Worm (Caenorhabditis elegans) whole organism, L4 larva: ENCODE data around the gene F32D1.11.

Source experiments
- F10B5.3 ChIP-seq: sonication (generic microtip); optimal IDR thresholded peaks from 2 replicates; lab custom pipeline; 2016; ENCODE audit warnings: mild to moderate bottlenecking, missing genetic modification characterization, missing compliant biosample characterization
- F44E2.7 ChIP-seq: fragments of 200-800 bp; sonication (Bioruptor generic); IDR thresholded peaks from 2 replicates; pipeline ENCODE4 v2.1.2; 2022; ENCODE audit warnings: missing genetic modification characterization, missing compliant biosample characterization
- R02D3.7 ChIP-seq: fragments of 150-350 bp; sonication (generic microtip); optimal IDR thresholded peaks from 3 replicates; lab custom pipeline; 2014; ENCODE audit warnings: missing biosample characterization, missing genetic modification characterization
- T20F7.1 ChIP-seq: fragments of 200-800 bp; sonication (Bioruptor generic); optimal IDR thresholded peaks from 2 replicates; lab custom pipeline; 2018; ENCODE audit warnings: mild to moderate bottlenecking, missing genetic modification characterization, missing compliant biosample characterization
- T26A8.4 ChIP-seq: fragments of 200-800 bp; sonication (Bioruptor generic); IDR thresholded peaks from 2 replicates; pipeline ENCODE4 v1.3.6; 2022; ENCODE audit warnings: missing genetic modification characterization, missing compliant biosample characterization
- Y48G9A.11 ChIP-seq: fragments of 200-800 bp; sonication (Bioruptor generic); IDR thresholded peaks from 2 replicates; pipeline ENCODE4 v1.3.6; 2022; ENCODE audit warnings: missing genetic modification reagents, missing genetic modification characterization, missing compliant biosample characterization
- ZK337.2 ChIP-seq: fragments of 200-800 bp; sonication (Bioruptor generic); IDR thresholded peaks from 2 replicates; pipeline ENCODE4 v1.3.6; 2022; ENCODE audit warnings: missing genetic modification reagents, missing genetic modification characterization, missing compliant biosample characterization
- aha-1 ChIP-seq: fragments of 150-350 bp; peaks from one replicate; lab custom pipeline; 2014; ENCODE audit warnings: missing biosample characterization, missing genetic modification characterization
- aly-2 ChIP-seq: sonication (generic microtip); optimal IDR thresholded peaks from 2 replicates; lab custom pipeline; 2018; ENCODE audit warnings: missing biosample characterization, missing genetic modification characterization
- ama-1 ChIP-seq: fragments of 150-350 bp; optimal IDR thresholded peaks from 2 replicates; lab custom pipeline; 2014; ENCODE audit warnings: inconsistent platforms, mixed read lengths
- cey-2 ChIP-seq: sonication (generic microtip); optimal IDR thresholded peaks from 3 replicates; lab custom pipeline; 2017; ENCODE audit warnings: missing genetic modification characterization, mild to moderate bottlenecking, missing compliant biosample characterization, antibody characterized with exemption, borderline replicate concordance; ENCODE audit not compliant: insufficient read depth
- dpl-1 ChIP-seq: fragments of 150-350 bp; optimal IDR thresholded peaks from 2 replicates; lab custom pipeline; 2014; ENCODE audit warnings: missing biosample characterization, missing genetic modification reagents, missing genetic modification characterization
- duxl-1 ChIP-seq: sonication (generic microtip); optimal IDR thresholded peaks from 2 replicates; lab custom pipeline; 2016; ENCODE audit warnings: mild to moderate bottlenecking, missing genetic modification characterization, moderate library complexity, missing compliant biosample characterization; ENCODE audit not compliant: poor library complexity
- dve-1 ChIP-seq: sonication (generic microtip); optimal IDR thresholded peaks from 2 replicates; lab custom pipeline; 2017; ENCODE audit warnings: antibody characterized with exemption, mild to moderate bottlenecking, missing genetic modification characterization, missing compliant biosample characterization; ENCODE audit not compliant: insufficient read depth
- egl-27 ChIP-seq: sonication (generic microtip); optimal IDR thresholded peaks from 3 replicates; lab custom pipeline; 2017; ENCODE audit warnings: missing biosample characterization, missing genetic modification reagents, missing genetic modification characterization
- fos-1 ChIP-seq: fragments of 150-350 bp; optimal IDR thresholded peaks from 2 replicates; lab custom pipeline; 2014; ENCODE audit warnings: missing biosample characterization, missing genetic modification characterization
- hlh-11 ChIP-seq: fragments of 200-800 bp; sonication (Bioruptor generic); optimal IDR thresholded peaks from 2 replicates; lab custom pipeline; 2018; ENCODE audit warnings: mild to moderate bottlenecking, missing genetic modification characterization, missing compliant biosample characterization
- hlh-30 ChIP-seq: sonication (generic microtip); optimal IDR thresholded peaks from 2 replicates; lab custom pipeline; 2017; ENCODE audit warnings: antibody characterized with exemption, mild to moderate bottlenecking, missing genetic modification characterization, missing compliant biosample characterization; ENCODE audit not compliant: insufficient read depth
- hmg-1.1 ChIP-seq: fragments of 200-800 bp; sonication (Bioruptor generic); IDR thresholded peaks from 2 replicates; pipeline ENCODE4 v1.3.6; 2022; ENCODE audit warnings: missing genetic modification reagents, missing genetic modification characterization, missing compliant biosample characterization
- lin-15B ChIP-seq: fragments of 150-350 bp; sonication (generic microtip); optimal IDR thresholded peaks from 3 replicates; lab custom pipeline; 2014; ENCODE audit warnings: missing biosample characterization, missing genetic modification characterization
- lin-29 ChIP-seq: fragments of 200-800 bp; sonication (Bioruptor generic); IDR thresholded peaks from 2 replicates; pipeline ENCODE4 v1.3.6; 2022; ENCODE audit warnings: missing genetic modification reagents, missing genetic modification characterization, missing compliant biosample characterization
- lin-38 ChIP-seq: fragments of 200-800 bp; sonication (Bioruptor generic); IDR thresholded peaks from 2 replicates; pipeline ENCODE4 v1.3.6; 2022; ENCODE audit warnings: missing genetic modification reagents, missing genetic modification characterization, missing compliant biosample characterization
- lsy-2 ChIP-seq, 2 experiments: fragments of 150-350 bp in 1 of 2; sonication (generic microtip) in 1 of 2; optimal IDR thresholded peaks; 2 replicates each; lab custom pipeline; 2014 to 2017; ENCODE audit warnings: missing biosample characterization in 2 of 2, missing genetic modification characterization in 2 of 2
- madf-5 ChIP-seq, 2 experiments: fragments of 200-800 bp; sonication (Bioruptor generic); IDR thresholded peaks; 2 replicates each; pipeline ENCODE4 v1.3.6; 2022; ENCODE audit warnings: missing compliant biosample characterization in 2 of 2, missing genetic modification characterization in 2 of 2
- mdt-29 ChIP-seq: fragments of 200-800 bp; sonication (Bioruptor generic); IDR thresholded peaks from 2 replicates; pipeline ENCODE4 v1.3.6; 2022; ENCODE audit warnings: missing genetic modification reagents, missing genetic modification characterization, missing compliant biosample characterization
- mes-2 ChIP-seq: sonication (generic microtip); optimal IDR thresholded peaks from 2 replicates; lab custom pipeline; 2016; ENCODE audit warnings: missing genotype, mild to moderate bottlenecking, missing genetic modification characterization, missing compliant biosample characterization; ENCODE audit not compliant: poor library complexity, severe bottlenecking
- mxl-2 ChIP-seq: fragments of 200-800 bp; sonication (Bioruptor generic); conservative IDR thresholded peaks from 2 replicates; pipeline ENCODE4 v1.3.6; 2022; ENCODE audit warnings: missing genetic modification reagents, missing genetic modification characterization, missing compliant biosample characterization
- nhr-11 ChIP-seq: fragments of 150-350 bp; optimal IDR thresholded peaks from 2 replicates; lab custom pipeline; 2014; ENCODE audit warnings: missing biosample characterization, missing genetic modification characterization
- nhr-25 ChIP-seq: sonication (generic microtip); optimal IDR thresholded peaks from 2 replicates; lab custom pipeline; 2017; ENCODE audit warnings: missing genetic modification characterization, mild to moderate bottlenecking, missing compliant biosample characterization, antibody characterized with exemption, moderate library complexity, borderline replicate concordance; ENCODE audit not compliant: insufficient read depth
- nhr-42 ChIP-seq: fragments of 200-800 bp; sonication (Bioruptor generic); IDR thresholded peaks from 2 replicates; pipeline ENCODE4 v1.3.6; 2022; ENCODE audit warnings: missing genetic modification characterization, missing compliant biosample characterization
- nhr-6 ChIP-seq: fragments of 150-350 bp; optimal IDR thresholded peaks from 2 replicates; lab custom pipeline; 2014; ENCODE audit warnings: missing biosample characterization, missing genetic modification characterization
- pha-4 ChIP-seq, 2 experiments: fragments of 150-350 bp in 1 of 2; fragments of 200-800 bp in 1 of 2; sonication (Bioruptor generic) in 1 of 2; IDR thresholded peaks in 1 of 2; optimal IDR thresholded peaks in 1 of 2; 2 replicates each; pipeline versions ENCODE4 v1.3.6 to Lab custom; 2014 to 2022; ENCODE audit warnings: missing genetic modification characterization in 2 of 2, missing genetic modification reagents in 2 of 2, missing biosample characterization in 1 of 2, missing compliant biosample characterization in 1 of 2
- set-16 ChIP-seq: fragments of 200-800 bp; sonication (Bioruptor generic); IDR thresholded peaks from 2 replicates; pipeline ENCODE4 v1.3.6; 2022; ENCODE audit warnings: missing genetic modification reagents, missing genetic modification characterization, missing compliant biosample characterization
- spr-1 ChIP-seq: sonication (generic microtip); optimal IDR thresholded peaks from 2 replicates; lab custom pipeline; 2016; ENCODE audit warnings: mild to moderate bottlenecking, missing genetic modification characterization, missing compliant biosample characterization
- spr-3 ChIP-seq: fragments of 200-800 bp; sonication (Bioruptor generic); optimal IDR thresholded peaks from 2 replicates; lab custom pipeline; 2018; ENCODE audit warnings: mild to moderate bottlenecking, missing genetic modification characterization, missing compliant biosample characterization
- tag-97 ChIP-seq: fragments of 200-800 bp; sonication (Bioruptor generic); IDR thresholded peaks from 2 replicates; pipeline ENCODE4 v1.3.6; 2022; ENCODE audit warnings: missing genetic modification characterization, missing compliant biosample characterization
- unc-39 ChIP-seq: sonication (generic microtip); optimal IDR thresholded peaks from 2 replicates; lab custom pipeline; 2017; ENCODE audit warnings: missing biosample characterization, missing genetic modification characterization
- unc-62 ChIP-seq, 3 experiments: fragments of 150-350 bp in 1 of 3; sonication (generic microtip); optimal IDR thresholded peaks in 2 of 3; peaks in 1 of 3; 1 replicate in 1 of 3; 2 replicates in 2 of 3; lab custom pipeline; 2014 to 2017; ENCODE audit warnings: missing biosample characterization in 3 of 3, missing genetic modification characterization in 3 of 3, missing genetic modification reagents in 3 of 3, missing genotype in 1 of 3
- ztf-7 ChIP-seq: fragments of 150-350 bp; optimal IDR thresholded peaks from 2 replicates; lab custom pipeline; 2014; ENCODE audit warnings: missing biosample characterization, missing genetic modification characterization

Gene F32D1.11

DNA sequence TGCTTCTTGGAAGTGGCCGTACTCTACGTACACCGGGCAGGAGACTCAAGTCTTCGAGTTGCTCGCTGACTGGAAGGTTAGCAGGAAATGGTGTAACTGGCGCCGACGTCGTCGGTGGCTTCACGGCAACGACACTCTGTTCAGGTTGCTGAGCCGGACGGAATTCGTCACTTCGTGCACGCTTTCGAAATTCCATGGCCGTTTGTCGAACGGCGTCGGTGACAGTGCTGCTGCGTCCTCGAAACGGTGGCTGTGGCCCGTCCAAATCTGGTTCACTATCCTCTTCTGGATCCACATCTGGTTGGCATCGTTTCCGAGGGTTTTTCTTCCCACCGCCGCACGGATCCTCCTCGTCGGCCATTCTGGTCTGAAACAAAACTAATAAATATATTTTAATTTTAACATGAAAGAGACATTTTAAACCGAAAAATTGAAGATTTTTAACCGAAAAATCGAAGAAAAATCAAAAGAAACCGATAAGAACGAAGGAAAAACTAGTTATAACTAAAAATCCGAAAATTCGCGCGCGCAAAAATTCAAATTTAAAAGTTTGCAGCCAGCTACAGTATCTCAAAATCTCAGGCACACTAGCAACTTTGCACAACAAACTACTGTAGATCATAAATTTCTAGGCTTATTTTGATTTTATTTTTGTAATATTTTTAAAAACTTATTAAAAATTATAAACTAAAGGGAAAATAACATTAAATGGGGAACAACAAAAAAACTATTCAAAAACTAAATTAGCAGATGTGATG is 9.6 kb upstream of the F32D1.11 start, which contains the start of gene F32D1.7 (continued):
- TF ChIP-seq ztf-7 (tag; lab: Kevin White, UChicago) (no peak), set-16 (GFP tag; lab: Robert Waterston, UW) (peak; percentile 53; the same call in 1 of the 2 replicates), T26A8.4 (no peak), tag-97 (GFP tag; lab: Robert Waterston, UW) (no peak), nhr-11 (tag; lab: Kevin White, UChicago) (no peak), mxl-2 (GFP tag; lab: Robert Waterston, UW) (no peak), aly-2 (tag; lab: Kevin White, UChicago) (no peak), lin-15B (tag; lab: Kevin White, UChicago) (no peak), nhr-42 (no peak), ZK337.2 (GFP tag; lab: Robert Waterston, UW) (no peak), F10B5.3 (tag; lab: Kevin White, UChicago) (no peak), dve-1 (no peak), mes-2 (tag; lab: Kevin White, UChicago) (no peak), ama-1 (lab: Kevin White, UChicago) (no peak), madf-5 (GFP tag; IDR thresholded peaks at IDR 0.05; lab: Robert Waterston, UW) (no peak), R02D3.7 (tag; lab: Kevin White, UChicago) (no peak), unc-39 (tag; lab: Kevin White, UChicago) (no peak), nhr-6 (tag; lab: Kevin White, UChicago) (no peak), fos-1 (tag; lab: Kevin White, UChicago) (no peak), lin-29 (no peak), mdt-29 (GFP tag; lab: Robert Waterston, UW) (no peak), aha-1 (tag; lab: Kevin White, UChicago) (peak; percentile 22), egl-27 (no peak)

DNA sequence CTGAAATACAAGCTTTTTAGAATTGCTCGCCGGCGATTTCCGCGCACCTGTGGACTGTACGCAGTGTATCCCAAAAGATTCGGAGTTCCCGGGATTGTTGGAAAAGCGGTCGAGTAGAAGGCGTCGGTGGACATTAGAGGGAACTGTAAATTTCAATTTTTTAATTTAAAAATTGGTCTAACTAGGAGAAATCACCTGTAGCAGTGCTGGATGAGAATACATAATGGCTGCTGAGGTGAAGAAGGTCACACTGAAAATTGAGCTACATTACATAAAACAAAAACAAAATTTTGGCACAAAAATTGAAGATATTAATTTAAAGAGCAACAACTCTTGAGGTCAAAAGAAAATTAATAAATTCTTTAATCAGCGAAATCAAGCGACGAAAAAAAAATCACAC is 8.3 kb upstream of the F32D1.11 start, which contains the start of gene neg-1:
Gene neg-1, minus strand, starts transcription at position 250 of the 400 bp plus-strand sequence.
- TF ChIP-seq unc-62 (GFP tag; optimal IDR thresholded peaks at IDR 0.05 in 1 of 2; lab: Kevin White, UChicago) (peak in 1 of 2 experiments; percentile 44), unc-62 (tag; optimal IDR thresholded peaks at IDR 0.05; lab: Kevin White, UChicago) (no peak), mxl-2 (GFP tag; lab: Robert Waterston, UW) (no peak)

DNA sequence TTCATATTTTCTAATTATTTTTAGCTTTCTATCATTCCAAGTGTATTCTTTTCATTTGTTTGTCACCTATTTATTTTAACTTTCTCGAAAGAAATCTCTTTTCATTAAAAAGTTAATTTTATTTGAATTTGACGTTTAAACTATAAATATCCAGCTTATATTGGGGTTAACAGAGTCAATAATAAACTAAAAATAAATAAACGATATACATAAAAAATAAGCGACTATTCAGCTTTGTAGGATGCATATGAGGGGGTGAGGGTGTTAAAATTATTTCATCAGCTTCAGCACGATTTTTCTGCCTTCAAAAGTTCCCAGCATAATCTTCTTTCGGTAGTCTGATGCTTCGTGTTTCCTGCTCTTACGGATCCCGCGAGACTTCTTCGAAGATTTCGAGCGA is 7.3 kb upstream of the F32D1.11 start:
- TF ChIP-seq spr-1 (tag; lab: Kevin White, UChicago) (no peak), lin-38 (GFP tag; lab: Robert Waterston, UW) (peak; percentile 42)

DNA sequence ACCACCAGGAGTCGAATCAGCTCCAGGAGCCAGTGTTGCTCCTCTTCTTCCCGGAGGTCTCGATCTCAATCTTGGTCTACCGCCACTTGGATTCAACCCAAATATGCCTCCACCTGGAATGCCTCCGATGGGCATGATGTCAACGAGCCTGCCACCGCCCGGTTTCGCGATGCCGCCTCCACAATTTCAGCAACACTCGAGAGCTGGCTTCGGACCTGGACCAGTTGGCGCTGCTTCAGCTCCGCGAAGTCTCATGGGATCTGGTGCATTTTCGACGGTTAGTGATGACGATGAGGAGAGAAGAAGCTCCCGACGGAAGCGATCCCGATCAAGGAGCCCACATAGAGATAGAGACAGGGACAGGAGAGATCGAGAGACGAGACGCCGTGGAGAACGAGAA is 6.6 kb upstream of the F32D1.11 start:
- TF ChIP-seq lin-29 (no peak), set-16 (GFP tag; lab: Robert Waterston, UW) (peak; percentile 88)

DNA sequence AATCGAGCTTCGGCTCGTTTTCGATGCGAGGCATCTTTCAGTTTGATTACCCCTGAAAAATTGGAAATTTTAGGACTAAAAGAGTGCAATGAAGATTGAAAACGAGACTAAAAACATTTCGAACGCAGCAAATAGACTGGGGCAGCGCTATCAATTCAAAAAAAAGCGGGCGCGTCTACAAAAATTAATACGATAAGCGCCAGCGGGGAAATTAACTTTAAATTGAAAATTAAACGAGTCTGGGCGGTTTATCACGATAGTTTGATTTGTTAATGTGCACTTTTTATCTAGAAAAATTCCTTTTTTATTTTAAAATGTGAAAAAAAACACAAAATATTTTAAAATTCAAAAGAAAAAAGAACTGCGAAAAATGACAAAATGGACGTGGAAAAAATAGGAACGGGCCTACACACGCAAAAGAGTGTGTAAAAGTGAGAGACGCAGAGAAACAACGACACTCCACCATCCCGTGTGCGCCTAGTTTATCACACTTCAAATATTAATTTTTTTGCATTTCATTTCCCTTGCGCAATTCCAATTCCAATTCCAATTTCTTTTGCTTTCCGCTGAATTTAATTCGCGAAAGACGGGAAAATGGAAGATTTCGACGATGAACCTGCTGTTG is 5.1 kb upstream of the F32D1.11 start, which contains the start of the genes gmpr-1 and fipp-1:
Gene gmpr-1, minus strand, starts transcription at position 75 of the 625 bp plus-strand sequence.
Gene fipp-1, plus strand, starts transcription at position 499 of the 625 bp plus-strand sequence.
- no peak for TF ChIP-seq F44E2.7 (GFP tag; lab: Robert Waterston, UW)
- TF ChIP-seq spr-3 (GFP tag; lab: Kevin White, UChicago) = no peak
- TF ChIP-seq duxl-1 (tag; lab: Kevin White, UChicago) = no peak
- peak; percentile 23 for TF ChIP-seq hlh-11 (tag; lab: Kevin White, UChicago)
- no peak for TF ChIP-seq cey-2 (tag; lab: Kevin White, UChicago)
- peak; percentile 42 for TF ChIP-seq hlh-30 (tag; lab: Kevin White, UChicago)
- peak; percentile 60 for TF ChIP-seq mes-2 (tag; lab: Kevin White, UChicago)
- TF ChIP-seq lsy-2 (tag; optimal IDR thresholded peaks at IDR 0.05; lab: Kevin White, UChicago) = peak in 1 of 2 experiments; percentile 73
- peak; percentile 53 for TF ChIP-seq hmg-1.1 (GFP tag; lab: Robert Waterston, UW)
- peak; percentile 51 for TF ChIP-seq dve-1
- TF ChIP-seq lin-38 (GFP tag; lab: Robert Waterston, UW) = peak; percentile 31; the same call in 1 of the 2 replicates
- peak; percentile 67 for TF ChIP-seq dpl-1 (GFP tag; lab: Kevin White, UChicago)
- TF ChIP-seq T20F7.1 = peak; percentile 99
- peak; percentile 5 for TF ChIP-seq nhr-25 (tag; lab: Kevin White, UChicago)
- 0 out of 2 replicates have a peak, but pooled peaks have one; percentile 26 for TF ChIP-seq pha-4 (GFP tag; IDR thresholded peaks at IDR 0.05; lab: Robert Waterston, UW)
- no peak for TF ChIP-seq pha-4 (tag; optimal IDR thresholded peaks at IDR 0.05; lab: Kevin White, UChicago)
- TF ChIP-seq Y48G9A.11 (GFP tag; lab: Robert Waterston, UW) = peak; percentile 80
